Fruit fly (Drosophila melanogaster) whole organism, wandering third instar larva: ENCODE data around the gene CG3868.

Experiments used
- Abd-B ChIP-seq: fragments of >200 bp; optimal IDR thresholded peaks from 2 replicates; lab custom pipeline; 2017; ENCODE audit warnings: missing biosample characterization, missing genetic modification characterization
- CG32264 ChIP-seq: fragments of 200-800 bp; sonication (Bioruptor generic); optimal IDR thresholded peaks from 2 replicates; lab custom pipeline; 2016; ENCODE audit warnings: missing biosample characterization, missing genetic modification characterization
- CG9705 ChIP-seq: fragments of 200-800 bp; sonication (Bioruptor generic); optimal IDR thresholded peaks from 2 replicates; lab custom pipeline; 2018; ENCODE audit warnings: missing biosample characterization, mild to moderate bottlenecking, missing genetic modification characterization
- CrebA ChIP-seq: fragments of 200-800 bp; sonication (Bioruptor generic); optimal IDR thresholded peaks from 2 replicates; lab custom pipeline; 2016; ENCODE audit warnings: missing biosample characterization, mild to moderate bottlenecking, missing genetic modification characterization, borderline replicate concordance
- Dfd ChIP-seq: fragments of >200 bp; optimal IDR thresholded peaks from 2 replicates; lab custom pipeline; 2017; ENCODE audit warnings: missing biosample characterization, missing genetic modification characterization
- Dif ChIP-seq: fragments of 200-275, 200-300 bp; sonication (Bioruptor generic); optimal IDR thresholded peaks from 2 replicates; lab custom pipeline; 2018; ENCODE audit warnings: missing biosample characterization, missing genetic modification characterization; ENCODE audit not compliant: partially characterized antibody
- GATAd ChIP-seq: sonication (Bioruptor generic); optimal IDR thresholded peaks from 2 replicates; lab custom pipeline; 2016; ENCODE audit warnings: missing biosample characterization, missing genetic modification characterization
- HLH106 ChIP-seq: fragments of 200-800 bp; optimal IDR thresholded peaks from 3 replicates; lab custom pipeline; 2019; ENCODE audit warnings: missing biosample characterization, mild to moderate bottlenecking, missing genetic modification characterization, moderate library complexity
- Hnf4 ChIP-seq: fragments of 200-800 bp; sonication (Bioruptor generic); optimal IDR thresholded peaks from 2 replicates; lab custom pipeline; 2016; ENCODE audit warnings: missing biosample characterization, mild to moderate bottlenecking, missing genetic modification characterization
- Hr78 ChIP-seq: fragments of >200 bp; optimal IDR thresholded peaks from 2 replicates; lab custom pipeline; 2017; ENCODE audit warnings: missing biosample characterization, missing genetic modification characterization
- Mio ChIP-seq: sonication (Bioruptor generic); optimal IDR thresholded peaks from 2 replicates; lab custom pipeline; 2016; ENCODE audit warnings: missing biosample characterization, missing genetic modification characterization
- Myc ChIP-seq: fragments of >200 bp; optimal IDR thresholded peaks from 2 replicates; lab custom pipeline; 2017
- N ChIP-seq: fragments of >200 bp; optimal IDR thresholded peaks from 2 replicates; lab custom pipeline; 2018; ENCODE audit warnings: missing biosample characterization, missing external identifiers, missing genetic modification characterization
- OdsH ChIP-seq: fragments of 200-800 bp; sonication (Bioruptor generic); optimal IDR thresholded peaks from 2 replicates; lab custom pipeline; 2016; ENCODE audit warnings: missing biosample characterization, mild to moderate bottlenecking, missing genetic modification characterization
- Rel ChIP-seq, 2 experiments: fragments of 200-800 bp; sonication (Bioruptor generic) in 1 of 2; optimal IDR thresholded peaks; 2 replicates in 1 of 2; 3 replicates in 1 of 2; lab custom pipeline; 2016 to 2019; ENCODE audit warnings: mild to moderate bottlenecking in 2 of 2, missing biosample characterization in 2 of 2, missing genetic modification characterization in 2 of 2, moderate library complexity in 1 of 2
- Sp1 ChIP-seq: fragments of 200-800 bp; sonication (Bioruptor generic); optimal IDR thresholded peaks from 3 replicates; lab custom pipeline; 2019; ENCODE audit warnings: missing biosample characterization, mild to moderate bottlenecking, missing genetic modification characterization, moderate library complexity
- Vsx2 ChIP-seq: fragments of 200-300, 225-300 bp; sonication (Bioruptor generic); optimal IDR thresholded peaks from 2 replicates; lab custom pipeline; 2018; ENCODE audit warnings: missing biosample characterization, missing genetic modification characterization; ENCODE audit not compliant: partially characterized antibody
- br ChIP-seq: fragments of 200-800 bp; sonication (Bioruptor generic); optimal IDR thresholded peaks from 2 replicates; lab custom pipeline; 2016; ENCODE audit warnings: missing biosample characterization, missing genetic modification characterization
- brk ChIP-seq: fragments of 200-800 bp; sonication (Bioruptor generic); optimal IDR thresholded peaks from 2 replicates; lab custom pipeline; 2016; ENCODE audit warnings: missing biosample characterization, mild to moderate bottlenecking, missing genetic modification characterization
- dl ChIP-seq, 2 experiments: fragments of 175-275, 200-275 bp in 1 of 2; fragments of 200-275 bp in 1 of 2; sonication (Bioruptor generic); optimal IDR thresholded peaks; lab custom pipeline; 2018; ENCODE audit warnings: mild to moderate bottlenecking in 2 of 2, missing biosample characterization in 2 of 2, missing genetic modification characterization in 2 of 2, moderate library complexity in 2 of 2; ENCODE audit not compliant: partially characterized antibody in 2 of 2, insufficient read depth in 1 of 2
- dmrt93B ChIP-seq: fragments of 200-800 bp; sonication (Bioruptor generic); optimal IDR thresholded peaks from 2 replicates; lab custom pipeline; 2018; ENCODE audit warnings: missing biosample characterization, mild to moderate bottlenecking, missing genetic modification characterization
- dsf ChIP-seq: sonication (Bioruptor generic); optimal IDR thresholded peaks from 2 replicates; lab custom pipeline; 2016; ENCODE audit warnings: missing biosample characterization, missing genetic modification characterization, borderline replicate concordance
- ey ChIP-seq: fragments of 200-800 bp; sonication (Bioruptor generic); optimal IDR thresholded peaks from 2 replicates; lab custom pipeline; 2016; ENCODE audit warnings: missing biosample characterization, missing genetic modification characterization
- foxo ChIP-seq, 2 experiments: fragments of 200-800 bp; sonication (Bioruptor generic); optimal IDR thresholded peaks; 2 replicates in 1 of 2; 3 replicates in 1 of 2; lab custom pipeline; 2016 to 2017; ENCODE audit warnings: missing biosample characterization in 2 of 2, missing genetic modification characterization in 2 of 2
- fru ChIP-seq: fragments of 200-800 bp; sonication (Bioruptor generic); optimal IDR thresholded peaks from 3 replicates; lab custom pipeline; 2016; ENCODE audit warnings: missing biosample characterization, mild to moderate bottlenecking, missing genetic modification characterization
- h ChIP-seq: fragments of 200-800 bp; sonication (Bioruptor generic); optimal IDR thresholded peaks from 3 replicates; lab custom pipeline; 2016; ENCODE audit warnings: missing biosample characterization, mild to moderate bottlenecking, missing genetic modification characterization
- jim ChIP-seq: fragments of 175-275, 200-325 bp; sonication (Bioruptor generic); optimal IDR thresholded peaks from 2 replicates; lab custom pipeline; 2016; ENCODE audit warnings: missing biosample characterization, mild to moderate bottlenecking, missing genetic modification characterization
- lola ChIP-seq: fragments of >200 bp; optimal IDR thresholded peaks from 2 replicates; lab custom pipeline; 2017; ENCODE audit warnings: missing biosample characterization, missing genetic modification characterization
- pan ChIP-seq: fragments of >200 bp; optimal IDR thresholded peaks from 2 replicates; lab custom pipeline; 2017
- psq ChIP-seq: fragments of 200-800 bp; sonication (Bioruptor generic); optimal IDR thresholded peaks from 3 replicates; lab custom pipeline; 2017; ENCODE audit warnings: missing biosample characterization, mild to moderate bottlenecking, missing genetic modification characterization, moderate library complexity
- rgr ChIP-seq: fragments of 200-800 bp; sonication (Bioruptor generic); optimal IDR thresholded peaks from 3 replicates; lab custom pipeline; 2016; ENCODE audit warnings: missing biosample characterization, mild to moderate bottlenecking, missing genetic modification characterization
- sage ChIP-seq: fragments of 200-800 bp; sonication (Bioruptor generic); optimal IDR thresholded peaks from 2 replicates; lab custom pipeline; 2016; ENCODE audit warnings: missing biosample characterization, mild to moderate bottlenecking, missing genetic modification characterization
- sv ChIP-seq: fragments of 200-800 bp; sonication (Bioruptor generic); optimal IDR thresholded peaks from 3 replicates; lab custom pipeline; 2016; ENCODE audit warnings: missing biosample characterization, missing genetic modification characterization
- tai ChIP-seq: sonication (Bioruptor generic); optimal IDR thresholded peaks from 2 replicates; lab custom pipeline; 2016; ENCODE audit warnings: missing biosample characterization, missing genetic modification characterization
- usp ChIP-seq: fragments of >200 bp; optimal IDR thresholded peaks from 2 replicates; lab custom pipeline; 2017; ENCODE audit warnings: missing biosample characterization, missing genetic modification characterization
- woc ChIP-seq: sonication (Bioruptor generic); optimal IDR thresholded peaks from 2 replicates; lab custom pipeline; 2016; ENCODE audit warnings: missing biosample characterization, mild to moderate bottlenecking, missing genetic modification characterization

The CG3868 gene

DNA sequence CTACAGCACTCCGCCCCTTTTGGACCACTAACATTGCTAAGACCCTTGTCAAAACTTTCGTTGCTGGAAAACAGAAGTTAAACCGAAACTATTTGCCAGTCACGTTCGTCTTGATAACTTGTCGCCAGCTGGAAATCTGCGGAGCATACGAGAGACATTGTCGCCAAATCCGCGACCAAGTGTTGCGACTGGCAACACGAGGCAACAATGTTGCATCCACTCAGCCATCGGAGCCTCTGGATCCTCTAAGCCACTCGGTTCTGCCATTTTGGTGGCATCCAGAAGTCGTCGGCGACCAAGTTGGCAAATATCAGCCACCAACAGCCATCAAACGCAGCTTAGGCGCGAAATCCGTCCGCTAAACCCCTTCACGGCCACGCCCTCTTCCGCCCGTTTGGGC lies 26.7 kb downstream of the CG3868 start:
- TF ChIP-seq ey (GFP tag; lab: Kevin White, UChicago) (no peak), HLH106 (tag; lab: Kevin White, UChicago) (no peak), psq (GFP tag; lab: Kevin White, UChicago) (no peak), CG9705 (GFP tag; lab: Kevin White, UChicago) (no peak), CrebA (GFP tag; lab: Kevin White, UChicago) (no peak), Rel (GFP tag; optimal IDR thresholded peaks at IDR 0.05; lab: Kevin White, UChicago) (no peak), Rel (tag; optimal IDR thresholded peaks at IDR 0.05; lab: Kevin White, UChicago) (no peak), sage (GFP tag; lab: Kevin White, UChicago) (no peak), dmrt93B (GFP tag; lab: Kevin White, UChicago) (no peak), Dif (GFP tag; lab: Kevin White, UChicago) (no peak), Abd-B (GFP tag; lab: Kevin White, UChicago) (no peak)

DNA sequence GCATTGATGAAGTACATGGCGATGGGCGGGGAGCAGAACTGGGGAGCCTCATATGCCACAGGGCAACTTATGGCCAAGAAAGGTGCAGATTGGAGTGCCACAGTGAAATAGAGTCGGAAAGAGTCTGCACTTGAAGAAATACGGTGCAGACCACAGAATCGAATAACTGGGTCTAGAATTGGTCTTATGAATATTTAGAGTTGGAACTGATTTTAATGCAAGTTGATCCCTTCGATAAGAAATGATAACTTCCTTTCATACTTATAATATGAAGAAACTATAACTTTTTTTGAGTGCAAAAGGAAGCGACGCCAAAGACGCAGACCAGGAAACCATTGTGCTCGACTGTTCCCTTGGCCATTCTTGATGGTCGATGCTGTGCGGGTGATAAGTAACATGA lies 28.0 kb downstream of the CG3868 start:
- TF ChIP-seq psq (GFP tag; lab: Kevin White, UChicago) (peak; percentile 62), OdsH (GFP tag; lab: Kevin White, UChicago) (peak; percentile 69), Rel (GFP tag; optimal IDR thresholded peaks at IDR 0.05; lab: Kevin White, UChicago) (no peak), Rel (tag; optimal IDR thresholded peaks at IDR 0.05; lab: Kevin White, UChicago) (no peak), Hr78 (GFP tag; lab: Kevin White, UChicago) (no peak), usp (GFP tag; lab: Kevin White, UChicago) (no peak), HLH106 (tag; lab: Kevin White, UChicago) (peak; percentile 63), h (GFP tag; lab: Kevin White, UChicago) (peak; percentile 76), N (GFP tag; lab: Kevin White, UChicago) (no peak), Hnf4 (GFP tag; lab: Kevin White, UChicago) (peak; percentile 52), Sp1 (GFP tag; lab: Kevin White, UChicago) (peak; percentile 72), Abd-B (GFP tag; lab: Kevin White, UChicago) (no peak), sage (GFP tag; lab: Kevin White, UChicago) (no peak), ey (GFP tag; lab: Kevin White, UChicago) (peak; percentile 71), Dfd (GFP tag; lab: Kevin White, UChicago) (no peak), br (peak; percentile 65), fru (GFP tag; lab: Kevin White, UChicago) (peak; percentile 75), woc (peak; percentile 50), foxo (GFP tag; optimal IDR thresholded peaks at IDR 0.05; lab: Kevin White, UChicago) (peak in 1 of 2 experiments; percentile 65), pan (lab: Kevin White, UChicago) (no peak), GATAd (no peak), rgr (GFP tag; lab: Kevin White, UChicago) (peak; percentile 59)
- TF ChIP-seq, all 38 proteins: peak for 12

DNA sequence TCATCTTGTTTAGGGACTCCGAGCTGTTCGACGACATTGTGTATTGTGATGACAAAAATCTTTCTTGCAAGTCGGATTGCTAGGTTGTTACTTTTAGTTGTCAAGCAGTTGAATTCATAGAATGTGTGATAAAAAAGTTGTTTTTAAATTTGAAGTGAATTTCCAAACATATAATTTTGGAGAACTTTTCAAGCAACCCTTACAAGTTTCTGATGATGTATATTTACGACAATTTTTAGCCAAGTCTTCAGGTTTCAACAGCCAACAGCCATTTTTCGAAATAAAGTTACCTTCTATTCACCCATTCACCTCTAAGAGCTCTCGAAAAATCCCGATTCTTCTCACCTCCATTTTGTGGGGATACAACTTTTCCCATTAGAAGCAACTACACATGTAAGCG lies 32.9 kb downstream of the CG3868 start, which contains the start of gene CG13481:
TSS of gene CG13481 (minus strand) at position 101 of the 400 bp plus-strand sequence.
- TF ChIP-seq sage (GFP tag; lab: Kevin White, UChicago) (no peak), tai (GFP tag; lab: Kevin White, UChicago) (no peak), rgr (GFP tag; lab: Kevin White, UChicago) (no peak), h (GFP tag; lab: Kevin White, UChicago) (no peak), Vsx2 (GFP tag; lab: Kevin White, UChicago) (no peak), dsf (no peak), Dif (GFP tag; lab: Kevin White, UChicago) (no peak), fru (GFP tag; lab: Kevin White, UChicago) (no peak), jim (GFP tag; lab: Kevin White, UChicago) (no peak), sv (GFP tag; lab: Kevin White, UChicago) (no peak), usp (GFP tag; lab: Kevin White, UChicago) (no peak), foxo (GFP tag; optimal IDR thresholded peaks at IDR 0.05; lab: Kevin White, UChicago) (no peak), CG32264 (GFP tag; lab: Kevin White, UChicago) (no peak), Sp1 (GFP tag; lab: Kevin White, UChicago) (no peak), Hnf4 (GFP tag; lab: Kevin White, UChicago) (no peak), pan (lab: Kevin White, UChicago) (no peak), HLH106 (tag; lab: Kevin White, UChicago) (no peak), N (GFP tag; lab: Kevin White, UChicago) (no peak), Rel (GFP tag; optimal IDR thresholded peaks at IDR 0.05; lab: Kevin White, UChicago) (no peak), Rel (tag; optimal IDR thresholded peaks at IDR 0.05; lab: Kevin White, UChicago) (no peak)

DNA sequence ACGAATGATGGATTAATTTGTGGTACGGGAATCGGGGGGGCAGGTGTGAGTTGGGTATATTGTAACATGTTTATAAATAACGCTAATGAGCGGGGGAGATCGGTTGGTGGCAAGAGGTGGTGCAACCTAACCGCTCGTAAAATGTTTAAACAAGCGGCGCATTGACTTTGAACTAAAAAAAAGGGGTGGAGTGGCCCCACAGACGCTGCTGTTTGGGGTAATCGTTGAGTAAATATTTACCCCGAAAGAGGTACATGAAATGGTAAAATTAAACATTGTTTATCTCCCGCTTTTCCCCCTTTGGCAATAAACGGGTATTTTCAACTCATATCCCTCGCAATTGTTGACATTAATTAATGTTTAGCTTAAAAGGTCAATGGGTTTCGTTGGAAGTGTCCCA lies 36.4 kb downstream of the CG3868 start:
- TF ChIP-seq Myc (lab: Kevin White, UChicago) (no peak), pan (lab: Kevin White, UChicago) (no peak), Dif (GFP tag; lab: Kevin White, UChicago) (no peak), Hnf4 (GFP tag; lab: Kevin White, UChicago) (peak; percentile 3), ey (GFP tag; lab: Kevin White, UChicago) (no peak), lola (GFP tag; lab: Kevin White, UChicago) (no peak), GATAd (no peak), woc (no peak), N (GFP tag; lab: Kevin White, UChicago) (no peak), h (GFP tag; lab: Kevin White, UChicago) (peak; percentile 36), Dfd (GFP tag; lab: Kevin White, UChicago) (no peak), Vsx2 (GFP tag; lab: Kevin White, UChicago) (no peak), Abd-B (GFP tag; lab: Kevin White, UChicago) (no peak), dmrt93B (GFP tag; lab: Kevin White, UChicago) (peak; percentile 36), br (peak; percentile 3), fru (GFP tag; lab: Kevin White, UChicago) (no peak), usp (GFP tag; lab: Kevin White, UChicago) (no peak), sage (GFP tag; lab: Kevin White, UChicago) (no peak), sv (GFP tag; lab: Kevin White, UChicago) (no peak), dl (GFP tag; optimal IDR thresholded peaks at IDR 0.05; lab: Kevin White, UChicago; ENCODE audit: insufficient read depth in 1 of 2, partially characterized antibody in 2 of 2) (no peak), rgr (GFP tag; lab: Kevin White, UChicago) (peak; percentile 55), brk (GFP tag; lab: Kevin White, UChicago) (peak; percentile 6), HLH106 (tag; lab: Kevin White, UChicago) (no peak), Mio (GFP tag; lab: Kevin White, UChicago) (no peak), CG9705 (GFP tag; lab: Kevin White, UChicago) (no peak), foxo (GFP tag; optimal IDR thresholded peaks at IDR 0.05; lab: Kevin White, UChicago) (peak in 1 of 2 experiments; percentile 1), psq (GFP tag; lab: Kevin White, UChicago) (no peak)
